Worm (Caenorhabditis elegans): ENCODE data around the gene srz-20.

srz-20 gene

ce11 chrIV:3876955-3877354, 38.4 kb upstream of the srz-20 start:
- TF ChIP-seq drap-1 (GFP tag; optimal IDR thresholded peaks at IDR 0.05) = no peak
- no peak for TF ChIP-seq tbx-8 (GFP tag; optimal IDR thresholded peaks at IDR 0.05)
- TF ChIP-seq bed-3 (GFP tag; optimal IDR thresholded peaks at IDR 0.05) = no peak
- TF ChIP-seq snpc-4 (tag; optimal IDR thresholded peaks at IDR 0.05) = no peak
- no peak for TF ChIP-seq elt-3 (tag; optimal IDR thresholded peaks at IDR 0.05)
- TF ChIP-seq ham-2 (GFP tag; optimal IDR thresholded peaks at IDR 0.05) = no peak
- no peak for TF ChIP-seq lin-13 (tag; optimal IDR thresholded peaks at IDR 0.05)
- no peak for TF ChIP-seq elt-1 (tag; optimal IDR thresholded peaks at IDR 0.05; ENCODE audit: borderline replicate concordance, insufficient read depth)
- no peak for TF ChIP-seq flh-1 (GFP tag; optimal IDR thresholded peaks at IDR 0.05)
- TF ChIP-seq lsy-2 (tag; optimal IDR thresholded peaks at IDR 0.05) = no peak
- no peak for TF ChIP-seq unc-62 (GFP tag; optimal IDR thresholded peaks at IDR 0.05)
- no peak for TF ChIP-seq M03D4.4 (tag; optimal IDR thresholded peaks at IDR 0.05)
- no peak for TF ChIP-seq ceh-39 (tag; optimal IDR thresholded peaks at IDR 0.05)
- no peak for TF ChIP-seq sem-2 (GFP tag; optimal IDR thresholded peaks at IDR 0.05)

ce11 chrIV:3878283-3878938, 37.0 kb upstream of the srz-20 start, which contains the start of gene F37C4.6:
Gene F37C4.6 (minus strand): TSS chrIV:3878333.
- TF ChIP-seq blmp-1 (tag; optimal IDR thresholded peaks at IDR 0.05) = no peak
- no peak for TF ChIP-seq ceh-43 (GFP tag; optimal IDR thresholded peaks at IDR 0.05)
- no peak for TF ChIP-seq unc-62 (GFP tag; optimal IDR thresholded peaks at IDR 0.05)
- TF ChIP-seq bed-3 (GFP tag; optimal IDR thresholded peaks at IDR 0.05) = no peak
- TF ChIP-seq nhr-28 (tag; optimal IDR thresholded peaks at IDR 0.05) = no peak
- TF ChIP-seq unc-39 (tag; optimal IDR thresholded peaks at IDR 0.05) = no peak
- TF ChIP-seq elt-1 (tag; optimal IDR thresholded peaks at IDR 0.05; ENCODE audit: borderline replicate concordance, insufficient read depth) = no peak
- TF ChIP-seq snpc-4 (tag; optimal IDR thresholded peaks at IDR 0.05) = no peak
- no peak for TF ChIP-seq lin-32 (GFP tag; optimal IDR thresholded peaks at IDR 0.05)
- TF ChIP-seq elt-3 (tag; optimal IDR thresholded peaks at IDR 0.05) = no peak
- no peak for TF ChIP-seq ces-1 (GFP tag; optimal IDR thresholded peaks at IDR 0.05)
- TF ChIP-seq tbx-8 (GFP tag; optimal IDR thresholded peaks at IDR 0.05) = no peak
- TF ChIP-seq unc-120 (tag; optimal IDR thresholded peaks at IDR 0.05; ENCODE audit: poor library complexity, severe bottlenecking) = no peak
- TF ChIP-seq nhr-237 (tag; optimal IDR thresholded peaks at IDR 0.05) = no peak
- no peak for TF ChIP-seq lin-13 (tag; optimal IDR thresholded peaks at IDR 0.05)

- no peak for TF ChIP-seq ztf-11 (tag; optimal IDR thresholded peaks at IDR 0.05)
- TF ChIP-seq lin-32 (GFP tag; optimal IDR thresholded peaks at IDR 0.05) = no peak
- no peak for TF ChIP-seq lsy-2 (tag; optimal IDR thresholded peaks at IDR 0.05)
- TF ChIP-seq mep-1 (tag; optimal IDR thresholded peaks at IDR 0.05) = no peak
- no peak for TF ChIP-seq zip-8 (tag; optimal IDR thresholded peaks at IDR 0.05)
- no peak for TF ChIP-seq nhr-76 (tag; optimal IDR thresholded peaks at IDR 0.05)
- no peak for TF ChIP-seq ces-1 (GFP tag; optimal IDR thresholded peaks at IDR 0.05)
Observed at ce11 chrIV:3881119-3881518, 34.3 kb upstream of the srz-20 start, which contains the start of the genes F37C4.8 and oac-23. Gene F37C4.8 (minus strand): TSS chrIV:3881219. Gene oac-23 (plus strand): TSS chrIV:3881441.

- TF ChIP-seq elt-1 (tag; optimal IDR thresholded peaks at IDR 0.05; ENCODE audit: borderline replicate concordance, insufficient read depth) = no peak
- no peak for TF ChIP-seq cnd-1 (tag; optimal IDR thresholded peaks at IDR 0.05)
- no peak for TF ChIP-seq pha-4 (tag; optimal IDR thresholded peaks at IDR 0.05)
- no peak for TF ChIP-seq sem-2 (GFP tag; optimal IDR thresholded peaks at IDR 0.05)
- no peak for TF ChIP-seq elt-3 (tag; optimal IDR thresholded peaks at IDR 0.05)
- TF ChIP-seq nhr-76 (tag; optimal IDR thresholded peaks at IDR 0.05) = no peak
Observed at ce11 chrIV:3885369-3885768, 30.0 kb upstream of the srz-20 start, which contains the start of gene oac-22. Gene oac-22 (plus strand): TSS chrIV:3885669.

ce11 chrIV:3888963-3889362, 26.4 kb upstream of the srz-20 start, which contains the start of gene oac-21:
Gene oac-21 (plus strand): TSS chrIV:3889263.
- TF ChIP-seq elt-3 (tag; optimal IDR thresholded peaks at IDR 0.05) = no peak
- no peak for TF ChIP-seq unc-62 (GFP tag; optimal IDR thresholded peaks at IDR 0.05)
- TF ChIP-seq nhr-76 (tag; optimal IDR thresholded peaks at IDR 0.05) = no peak
- no peak for TF ChIP-seq lin-13 (tag; optimal IDR thresholded peaks at IDR 0.05)
- TF ChIP-seq mls-2 (tag; optimal IDR thresholded peaks at IDR 0.05) = no peak
- no peak for TF ChIP-seq mab-5 (tag; optimal IDR thresholded peaks at IDR 0.05)
- no peak for TF ChIP-seq ham-2 (GFP tag; optimal IDR thresholded peaks at IDR 0.05)
- TF ChIP-seq unc-120 (tag; optimal IDR thresholded peaks at IDR 0.05; ENCODE audit: poor library complexity, severe bottlenecking) = no peak
- no peak for TF ChIP-seq mep-1 (tag; optimal IDR thresholded peaks at IDR 0.05)
- no peak for TF ChIP-seq blmp-1 (tag; optimal IDR thresholded peaks at IDR 0.05)
- no peak for TF ChIP-seq flh-1 (GFP tag; optimal IDR thresholded peaks at IDR 0.05)
- no peak for TF ChIP-seq drap-1 (GFP tag; optimal IDR thresholded peaks at IDR 0.05)
- TF ChIP-seq bed-3 (GFP tag; optimal IDR thresholded peaks at IDR 0.05) = no peak

All from whole organism, mixed stage, embryonic.